Worm (Caenorhabditis elegans) whole organism, L1 larva: ENCODE results near the gene K03B4.1.

Experiments used
- C16A3.4 ChIP-seq: fragments of 150-350 bp; optimal IDR thresholded peaks from 2 replicates; lab custom pipeline; 2014; ENCODE audit warnings: missing biosample characterization, missing genetic modification characterization
- C34B4.2 ChIP-seq: sonication (generic microtip); optimal IDR thresholded peaks from 2 replicates; lab custom pipeline; 2017; ENCODE audit warnings: mild to moderate bottlenecking, missing genetic modification characterization, missing compliant biosample characterization
- F16B12.6 ChIP-seq: fragments of 150-350 bp; optimal IDR thresholded peaks from 2 replicates; lab custom pipeline; 2014; ENCODE audit warnings: missing biosample characterization, missing genetic modification characterization
- aha-1 ChIP-seq: fragments of 150-350 bp; optimal IDR thresholded peaks from 2 replicates; lab custom pipeline; 2014; ENCODE audit warnings: missing biosample characterization, missing genetic modification characterization
- alr-1 ChIP-seq: fragments of 200-800 bp; sonication (Bioruptor generic); optimal IDR thresholded peaks from 2 replicates; lab custom pipeline; 2018; ENCODE audit warnings: borderline replicate concordance, mild to moderate bottlenecking, missing genetic modification characterization, missing compliant biosample characterization
- aly-2 ChIP-seq: fragments of 150-350 bp; optimal IDR thresholded peaks from 2 replicates; lab custom pipeline; 2014; ENCODE audit warnings: missing biosample characterization, missing genetic modification characterization
- ama-1 ChIP-seq: fragments of 150-350 bp; optimal IDR thresholded peaks from 2 replicates; lab custom pipeline; 2014
- blmp-1 ChIP-seq: fragments of 150-350 bp; optimal IDR thresholded peaks from 2 replicates; lab custom pipeline; 2014; ENCODE audit warnings: missing biosample characterization, missing genetic modification characterization
- ceh-63 ChIP-seq: fragments of 200-800 bp; sonication (Bioruptor generic); optimal IDR thresholded peaks from 2 replicates; lab custom pipeline; 2018; ENCODE audit warnings: mild to moderate bottlenecking, missing genetic modification characterization, missing compliant biosample characterization
- ceh-8 ChIP-seq: fragments of 200-800 bp; sonication (Bioruptor generic); optimal IDR thresholded peaks from 2 replicates; lab custom pipeline; 2018; ENCODE audit warnings: mild to moderate bottlenecking, missing genetic modification characterization, moderate library complexity, missing compliant biosample characterization
- ceh-82 ChIP-seq, 3 experiments: fragments of 150-350 bp in 1 of 3; sonication (generic microtip) in 2 of 3; optimal IDR thresholded peaks; 2 replicates each; lab custom pipeline; 2014 to 2017; ENCODE audit warnings: missing biosample characterization in 3 of 3, missing genetic modification characterization in 3 of 3
- ceh-90 ChIP-seq: sonication (generic microtip); optimal IDR thresholded peaks from 2 replicates; lab custom pipeline; 2016; ENCODE audit warnings: missing genetic modification characterization, missing compliant biosample characterization
- ces-1 ChIP-seq: fragments of 150-350 bp; optimal IDR thresholded peaks from 2 replicates; lab custom pipeline; 2014; ENCODE audit warnings: missing biosample characterization, missing genetic modification reagents, missing genetic modification characterization
- dpl-1 ChIP-seq, 3 experiments: fragments of 150-350 bp in 2 of 3; sonication (generic microtip) in 1 of 3; optimal IDR thresholded peaks; 2 replicates each; lab custom pipeline; 2014 to 2017; ENCODE audit warnings: missing biosample characterization in 3 of 3, missing genetic modification characterization in 3 of 3, missing genetic modification reagents in 3 of 3
- dsc-1 ChIP-seq: sonication (generic microtip); optimal IDR thresholded peaks from 2 replicates; lab custom pipeline; 2016; ENCODE audit warnings: mild to moderate bottlenecking, missing genetic modification characterization, missing compliant biosample characterization
- efl-1 ChIP-seq, 4 experiments: fragments of 150-350 bp; optimal IDR thresholded peaks in 3 of 4; peaks in 1 of 4; 1 replicate in 1 of 4; 2 replicates in 3 of 4; lab custom pipeline; 2014; ENCODE audit warnings: missing biosample characterization in 2 of 4, missing genetic modification characterization in 2 of 4, missing genetic modification reagents in 2 of 4
- efl-3 ChIP-seq: fragments of 200-800 bp; sonication (Bioruptor generic); optimal IDR thresholded peaks from 2 replicates; lab custom pipeline; 2018; ENCODE audit warnings: mild to moderate bottlenecking, missing genetic modification characterization, missing compliant biosample characterization
- elt-3 ChIP-seq, 6 experiments: fragments of 150-350 bp in 1 of 6; sonication (generic microtip); optimal IDR thresholded peaks; 2 replicates each; lab custom pipeline; 2017 to 2018; ENCODE audit warnings: missing biosample characterization in 6 of 6, missing genetic modification characterization in 6 of 6, inconsistent platforms in 1 of 6
- ets-5 ChIP-seq: fragments of 200-800 bp; sonication (Bioruptor generic); IDR thresholded peaks from 2 replicates; pipeline ENCODE4 v1.3.6; 2022; ENCODE audit warnings: missing genetic modification characterization, missing compliant biosample characterization
- fkh-10 ChIP-seq: sonication (generic microtip); optimal IDR thresholded peaks from 2 replicates; lab custom pipeline; 2017; ENCODE audit warnings: missing biosample characterization, missing genetic modification reagents, missing genetic modification characterization
- fos-1 ChIP-seq: fragments of 150-350 bp; optimal IDR thresholded peaks from 2 replicates; lab custom pipeline; 2014; ENCODE audit warnings: missing biosample characterization, missing genetic modification characterization
- grh-1 ChIP-seq: fragments of 200-800 bp; sonication (Bioruptor generic); IDR thresholded peaks from 2 replicates; pipeline ENCODE4 v1.3.6; 2022; ENCODE audit warnings: missing genetic modification reagents, missing genetic modification characterization, missing compliant biosample characterization
- hpl-2 ChIP-seq: fragments of 150-350 bp; optimal IDR thresholded peaks from 2 replicates; lab custom pipeline; 2014; ENCODE audit warnings: missing biosample characterization, missing genetic modification reagents, missing genetic modification characterization
- isw-1 ChIP-seq: fragments of 200-800 bp; sonication (Bioruptor generic); IDR thresholded peaks from 2 replicates; pipeline ENCODE4 v1.3.6; 2022; ENCODE audit warnings: missing genetic modification characterization, missing compliant biosample characterization
- lin-13 ChIP-seq: fragments of 150-350 bp; optimal IDR thresholded peaks from 2 replicates; lab custom pipeline; 2014; ENCODE audit warnings: missing biosample characterization, missing genetic modification reagents, missing genetic modification characterization
- lin-14 ChIP-seq: fragments of 200-800 bp; sonication (Bioruptor generic); optimal IDR thresholded peaks from 2 replicates; lab custom pipeline; 2018; ENCODE audit warnings: mild to moderate bottlenecking, missing genetic modification characterization, moderate library complexity, missing compliant biosample characterization
- lsy-2 ChIP-seq, 2 experiments: fragments of 150-350 bp; optimal IDR thresholded peaks; 2 replicates each; lab custom pipeline; 2014; ENCODE audit warnings: missing biosample characterization in 2 of 2, missing genetic modification characterization in 2 of 2
- mdl-1 ChIP-seq, 2 experiments: fragments of 150-350 bp; optimal IDR thresholded peaks; 2 replicates each; lab custom pipeline; 2014 to 2017; ENCODE audit warnings: missing biosample characterization in 2 of 2, missing genetic modification characterization in 2 of 2, inconsistent platforms in 1 of 2
- mep-1 ChIP-seq: fragments of 150-350 bp; optimal IDR thresholded peaks from 2 replicates; lab custom pipeline; 2014; ENCODE audit warnings: missing biosample characterization, missing genetic modification characterization
- nhr-11 ChIP-seq: fragments of 150-350 bp; optimal IDR thresholded peaks from 2 replicates; lab custom pipeline; 2014; ENCODE audit warnings: missing biosample characterization, missing genetic modification characterization
- nhr-20 ChIP-seq: sonication (generic microtip); optimal IDR thresholded peaks from 2 replicates; lab custom pipeline; 2016; ENCODE audit warnings: mild to moderate bottlenecking, missing genetic modification characterization, missing compliant biosample characterization
- nhr-28 ChIP-seq: fragments of 150-350 bp; optimal IDR thresholded peaks from 2 replicates; lab custom pipeline; 2014; ENCODE audit warnings: missing biosample characterization, missing genetic modification characterization
- nhr-47 ChIP-seq: sonication (generic microtip); optimal IDR thresholded peaks from 2 replicates; lab custom pipeline; 2016; ENCODE audit warnings: mild to moderate bottlenecking, missing genetic modification characterization, moderate library complexity, missing compliant biosample characterization
- nhr-71 ChIP-seq: sonication (generic microtip); optimal IDR thresholded peaks from 2 replicates; lab custom pipeline; 2016; ENCODE audit warnings: mild to moderate bottlenecking, missing genetic modification characterization, moderate library complexity, missing compliant biosample characterization
- nhr-77 ChIP-seq: fragments of 150-350 bp; optimal IDR thresholded peaks from 2 replicates; lab custom pipeline; 2014; ENCODE audit warnings: missing biosample characterization, missing genetic modification characterization
- nhr-84 ChIP-seq: sonication (generic microtip); optimal IDR thresholded peaks from 2 replicates; lab custom pipeline; 2017; ENCODE audit warnings: missing biosample characterization, missing genetic modification characterization
- nhr-85 ChIP-seq: sonication (generic microtip); peaks from one replicate; lab custom pipeline; 2016; ENCODE audit warnings: missing genetic modification characterization, inconsistent platforms, missing compliant biosample characterization
- nhr-90 ChIP-seq: sonication (generic microtip); optimal IDR thresholded peaks from 2 replicates; lab custom pipeline; 2016; ENCODE audit warnings: mild to moderate bottlenecking, missing genetic modification characterization, missing compliant biosample characterization; ENCODE audit not compliant: poor library complexity
- pqm-1 ChIP-seq: sonication (generic microtip); optimal IDR thresholded peaks from 3 replicates; lab custom pipeline; 2017; ENCODE audit warnings: missing biosample characterization, missing genetic modification characterization
- rnt-1 ChIP-seq: sonication (generic microtip); optimal IDR thresholded peaks from 2 replicates; lab custom pipeline; 2016; ENCODE audit warnings: mild to moderate bottlenecking, missing genetic modification characterization, moderate library complexity, missing compliant biosample characterization
- snpc-4 ChIP-seq: fragments of 150-350 bp; optimal IDR thresholded peaks from 2 replicates; lab custom pipeline; 2014; ENCODE audit warnings: missing biosample characterization, missing genetic modification characterization
- sup-37 ChIP-seq: fragments of 200-800 bp; sonication (Bioruptor generic); optimal IDR thresholded peaks from 2 replicates; lab custom pipeline; 2018; ENCODE audit warnings: mild to moderate bottlenecking, missing genetic modification characterization, missing compliant biosample characterization
- swsn-7 ChIP-seq: sonication (generic microtip); optimal IDR thresholded peaks from 2 replicates; lab custom pipeline; 2016; ENCODE audit warnings: missing genetic modification characterization, missing compliant biosample characterization
- tbx-2 ChIP-seq: sonication (generic microtip); optimal IDR thresholded peaks from 2 replicates; lab custom pipeline; 2016; ENCODE audit warnings: missing genetic modification characterization, missing compliant biosample characterization
- tlp-1 ChIP-seq: fragments of 150-350 bp; optimal IDR thresholded peaks from 2 replicates; lab custom pipeline; 2014; ENCODE audit warnings: missing biosample characterization, missing genetic modification characterization
- unc-62 ChIP-seq: fragments of 150-350 bp; optimal IDR thresholded peaks from 2 replicates; lab custom pipeline; 2014; ENCODE audit warnings: missing biosample characterization, missing genetic modification reagents, missing genetic modification characterization
- xbp-1 ChIP-seq: sonication (generic microtip); optimal IDR thresholded peaks from 2 replicates; lab custom pipeline; 2016; ENCODE audit warnings: missing genetic modification characterization, missing compliant biosample characterization
- zag-1 ChIP-seq: fragments of 150-350 bp; optimal IDR thresholded peaks from 2 replicates; lab custom pipeline; 2014; ENCODE audit warnings: missing biosample characterization, missing genetic modification characterization
- zip-4 ChIP-seq: fragments of 200-800 bp; sonication (Bioruptor generic); optimal IDR thresholded peaks from 2 replicates; lab custom pipeline; 2018; ENCODE audit warnings: mild to moderate bottlenecking, missing genetic modification characterization, moderate library complexity, missing compliant biosample characterization
- ztf-11 ChIP-seq, 2 experiments: sonication (generic microtip); optimal IDR thresholded peaks; 2 replicates each; lab custom pipeline; 2016 to 2017; ENCODE audit warnings: missing genetic modification characterization in 2 of 2, missing biosample characterization in 1 of 2, missing compliant biosample characterization in 1 of 2
- ztf-4 ChIP-seq: fragments of 150-350 bp; optimal IDR thresholded peaks from 2 replicates; lab custom pipeline; 2014; ENCODE audit warnings: missing biosample characterization, missing genetic modification characterization

The K03B4.1 gene

ce11 chrV:4724453-4724852 is 35.3 kb downstream of the K03B4.1 start, which contains the start of gene F39G3.4:
Gene F39G3.4, plus strand, starts transcription at chrV:4724753.
- TF ChIP-seq nhr-90 (tag; lab: Kevin White, UChicago) (no peak), ceh-63 (GFP tag; lab: Kevin White, UChicago) (no peak), grh-1 (no peak), nhr-77 (tag; lab: Kevin White, UChicago) (no peak), tlp-1 (tag; lab: Kevin White, UChicago) (no peak), mdl-1 (tag; optimal IDR thresholded peaks at IDR 0.05; lab: Kevin White, UChicago) (no peak), F16B12.6 (no peak), dpl-1 (GFP tag; optimal IDR thresholded peaks at IDR 0.05; lab: Kevin White, UChicago) (no peak), pqm-1 (tag; lab: Kevin White, UChicago) (no peak), ets-5 (GFP tag; lab: Robert Waterston, UW) (no peak), aly-2 (tag; lab: Kevin White, UChicago) (no peak), elt-3 (tag; optimal IDR thresholded peaks at IDR 0.05; lab: Kevin White, UChicago) (no peak), lin-13 (GFP tag; lab: Kevin White, UChicago) (no peak), zip-4 (GFP tag; lab: Kevin White, UChicago) (no peak), ceh-82 (tag; optimal IDR thresholded peaks at IDR 0.05; lab: Kevin White, UChicago) (no peak), ces-1 (no peak), sup-37 (GFP tag; lab: Kevin White, UChicago) (no peak)

- TF ChIP-seq ztf-4 (tag; lab: Kevin White, UChicago), result no peak
- TF ChIP-seq nhr-84 (tag; lab: Kevin White, UChicago), result no peak
- no peak for TF ChIP-seq alr-1 (tag; lab: Kevin White, UChicago)
- no peak for TF ChIP-seq elt-3 (tag; optimal IDR thresholded peaks at IDR 0.05; lab: Kevin White, UChicago)
- no peak for TF ChIP-seq hpl-2
- TF ChIP-seq ceh-8 (GFP tag; lab: Kevin White, UChicago), result no peak
- no peak for TF ChIP-seq nhr-28
- TF ChIP-seq snpc-4 (tag; lab: Kevin White, UChicago), result no peak
- no peak for TF ChIP-seq fkh-10
- no peak for TF ChIP-seq C34B4.2 (tag; lab: Kevin White, UChicago)
- TF ChIP-seq nhr-71, result peak; percentile 61
- no peak for TF ChIP-seq aly-2 (tag; lab: Kevin White, UChicago)
- no peak for TF ChIP-seq aha-1 (tag; lab: Kevin White, UChicago)
- TF ChIP-seq dpl-1 (GFP tag; optimal IDR thresholded peaks at IDR 0.05; lab: Kevin White, UChicago), result no peak
- no peak for TF ChIP-seq nhr-11 (tag; lab: Kevin White, UChicago)
- no peak for TF ChIP-seq F16B12.6
- no peak for TF ChIP-seq blmp-1 (tag; lab: Kevin White, UChicago)
- TF ChIP-seq sup-37 (GFP tag; lab: Kevin White, UChicago), result no peak
- peak; percentile 86 for TF ChIP-seq lin-14 (GFP tag; lab: Kevin White, UChicago)
- TF ChIP-seq C16A3.4 (tag; lab: Kevin White, UChicago), result no peak
- peak; percentile 57 for TF ChIP-seq rnt-1 (tag; lab: Kevin White, UChicago)
- no peak for TF ChIP-seq ceh-63 (GFP tag; lab: Kevin White, UChicago)
- TF ChIP-seq mep-1 (tag; lab: Kevin White, UChicago), result peak; percentile 36
- no peak for TF ChIP-seq efl-1 (optimal IDR thresholded peaks at IDR 0.05; lab: Kevin White, UChicago)
- peak in 1 of 2 experiments; percentile 67 for TF ChIP-seq efl-1 (GFP tag; optimal IDR thresholded peaks at IDR 0.05 in 1 of 2; lab: Kevin White, UChicago)
- TF ChIP-seq fos-1 (tag; lab: Kevin White, UChicago), result no peak
- peak; percentile 6 for TF ChIP-seq nhr-47
- no peak for TF ChIP-seq zag-1 (tag; lab: Kevin White, UChicago)
- peak; percentile 33 for TF ChIP-seq dsc-1 (tag; lab: Kevin White, UChicago)
- peak; percentile 11 for TF ChIP-seq swsn-7 (tag; lab: Kevin White, UChicago)
- TF ChIP-seq ama-1 (lab: Kevin White, UChicago), result no peak
- TF ChIP-seq unc-62 (GFP tag; lab: Kevin White, UChicago), result no peak
- peak in 1 of 2 experiments; percentile 49 for TF ChIP-seq lsy-2 (tag; optimal IDR thresholded peaks at IDR 0.05; lab: Kevin White, UChicago)
- no peak for TF ChIP-seq tlp-1 (tag; lab: Kevin White, UChicago)
- TF ChIP-seq nhr-20, result peak; percentile 9
- TF ChIP-seq xbp-1 (tag; lab: Kevin White, UChicago), result peak; percentile 27
- TF ChIP-seq isw-1 (GFP tag; lab: Robert Waterston, UW), result 0 out of 2 replicates have a peak, but pooled peaks have one; percentile 4
- TF ChIP-seq efl-3 (GFP tag; lab: Kevin White, UChicago), result no peak
- TF ChIP-seq nhr-85 (tag; lab: Kevin White, UChicago), result no peak
- no peak for TF ChIP-seq ztf-11 (tag; optimal IDR thresholded peaks at IDR 0.05; lab: Kevin White, UChicago)
- TF ChIP-seq tbx-2, result no peak
- TF ChIP-seq grh-1, result no peak
- TF ChIP-seq ceh-90 (tag; lab: Kevin White, UChicago), result no peak
Observed at ce11 chrV:4730075-4730474, 40.9 kb downstream of the K03B4.1 start, which contains the start of gene tig-2. Gene tig-2, minus strand, starts transcription at chrV:4730161.
